Worm (Caenorhabditis elegans): ENCODE results near the gene Y69E1A.5.

Gene Y69E1A.5

DNA sequence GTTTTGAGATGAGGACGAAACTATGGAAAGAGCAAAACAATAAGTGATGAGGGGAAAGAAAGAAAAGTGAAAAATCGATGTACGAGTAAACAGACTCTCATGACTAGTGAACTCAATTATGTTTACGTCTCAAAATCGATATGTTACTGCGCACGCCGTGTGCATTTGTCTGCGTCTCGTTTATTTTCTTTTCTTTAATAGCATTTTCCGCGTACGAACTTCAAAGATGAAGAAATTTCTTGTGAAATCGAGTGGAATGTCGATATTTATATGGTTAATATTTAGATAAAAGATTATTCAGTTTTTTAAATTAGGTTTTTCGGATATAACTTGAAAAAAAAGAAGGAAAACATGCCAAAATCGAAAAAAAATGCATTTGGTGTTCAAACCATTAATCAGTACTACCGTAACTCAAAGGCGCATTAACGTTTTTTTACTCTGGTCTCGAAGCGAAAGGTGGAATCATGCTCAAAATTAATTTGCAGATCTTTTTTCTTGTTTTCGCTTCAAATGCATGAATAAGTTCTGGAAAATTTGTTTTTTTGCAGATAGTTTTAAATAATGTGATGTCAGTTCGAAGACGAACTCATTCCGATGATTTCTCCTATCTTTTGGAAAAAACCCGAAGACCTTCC, 20.4 kb downstream of the Y69E1A.5 start, which contains the start of gene fic-1 (continued):
- TF ChIP-seq nhr-77 (tag; optimal IDR thresholded peaks at IDR 0.05) (no peak), fos-1 (tag; optimal IDR thresholded peaks at IDR 0.05) (peak; percentile 19), nhr-25 (tag; optimal IDR thresholded peaks at IDR 0.05) (no peak), F13H6.1 (tag; optimal IDR thresholded peaks at IDR 0.05) (peak; percentile 44), snpc-4 (tag; optimal IDR thresholded peaks at IDR 0.05) (peak; percentile 36), nhr-129 (tag; optimal IDR thresholded peaks at IDR 0.05) (peak; percentile 81), nhr-6 (tag; optimal IDR thresholded peaks at IDR 0.05) (peak; percentile 56), skn-1 (tag; optimal IDR thresholded peaks at IDR 0.05) (peak; percentile 38)

DNA sequence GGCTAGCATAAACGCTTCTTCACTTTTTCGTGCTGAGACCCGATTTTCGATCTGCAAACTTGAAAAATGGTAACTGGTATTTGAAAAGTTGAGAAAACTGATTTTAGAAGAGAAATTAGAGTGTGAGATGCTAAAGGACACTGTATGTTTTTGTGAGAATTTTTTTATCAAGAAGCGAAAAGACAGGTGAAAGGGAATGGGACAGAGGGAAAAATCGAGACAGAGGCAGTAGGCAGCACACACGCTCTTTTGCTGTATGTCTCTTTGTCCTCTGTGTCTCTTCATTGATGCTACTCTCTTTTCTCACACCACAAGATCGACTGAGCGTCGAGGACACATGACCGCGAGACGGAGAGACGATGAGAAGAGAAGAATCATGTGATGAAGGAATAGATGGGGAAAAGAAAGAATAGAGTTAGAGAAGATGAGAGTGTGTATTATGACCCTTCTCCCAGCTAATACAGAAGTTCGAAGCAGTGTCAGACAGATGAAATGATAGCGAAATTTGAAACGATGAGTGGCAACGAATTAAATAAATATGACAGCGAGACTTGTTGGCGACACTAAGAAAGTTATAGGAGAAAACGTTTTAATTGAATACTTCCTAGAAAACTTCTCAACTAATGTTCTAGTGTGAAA, 21.5 kb downstream of the Y69E1A.5 start, which contains the start of gene lgg-2:
Gene lgg-2 (minus strand): TSS at position 51 of the 639 bp plus-strand sequence.
- peak; percentile 94 for TF ChIP-seq sem-4 (tag; optimal IDR thresholded peaks at IDR 0.05)
- TF ChIP-seq peb-1 (tag; optimal IDR thresholded peaks at IDR 0.05): no peak
- no peak for TF ChIP-seq ama-1 (optimal IDR thresholded peaks at IDR 0.05)
- peak; percentile 92 for TF ChIP-seq mab-5 (tag; optimal IDR thresholded peaks at IDR 0.05)
- peak; percentile 21 for TF ChIP-seq ceh-82 (tag; optimal IDR thresholded peaks at IDR 0.05)
- no peak for TF ChIP-seq nhr-11 (tag; optimal IDR thresholded peaks at IDR 0.05)
- no peak for TF ChIP-seq R02D3.7 (tag; optimal IDR thresholded peaks at IDR 0.05)
- TF ChIP-seq ZK546.5 (tag; optimal IDR thresholded peaks at IDR 0.05): no peak
- TF ChIP-seq lsy-2 (tag; optimal IDR thresholded peaks at IDR 0.05): peak; percentile 75 to 95
- peak; percentile 98 for TF ChIP-seq F13H6.1 (tag; optimal IDR thresholded peaks at IDR 0.05)
- no peak for TF ChIP-seq nhr-237 (tag; optimal IDR thresholded peaks at IDR 0.05)
- no peak for TF ChIP-seq ztf-1 (GFP tag; conservative IDR thresholded peaks at IDR 0.05)
- peak; percentile 99 for TF ChIP-seq blmp-1 (tag; optimal IDR thresholded peaks at IDR 0.05; ENCODE audit: insufficient read depth)
- TF ChIP-seq nhr-129 (tag; optimal IDR thresholded peaks at IDR 0.05): peak; percentile 98
- TF ChIP-seq mbf-1 (tag; optimal IDR thresholded peaks at IDR 0.05): no peak
- peak; percentile 93 for TF ChIP-seq unc-62 (GFP tag; optimal IDR thresholded peaks at IDR 0.05)
- TF ChIP-seq lin-11 (tag; optimal IDR thresholded peaks at IDR 0.05): peak; percentile 82
- peak; percentile 94 for TF ChIP-seq Y55F3AM.14 (GFP tag; optimal IDR thresholded peaks at IDR 0.05)
- no peak for TF ChIP-seq dmd-4 (tag; optimal IDR thresholded peaks at IDR 0.05)
- TF ChIP-seq nhr-12 (tag; optimal IDR thresholded peaks at IDR 0.05): peak; percentile 38
- peak; percentile 78 for TF ChIP-seq zag-1 (tag; optimal IDR thresholded peaks at IDR 0.05)
- no peak for TF ChIP-seq nhr-77 (tag; optimal IDR thresholded peaks at IDR 0.05)
- peak; percentile 52 for TF ChIP-seq skn-1 (tag; optimal IDR thresholded peaks at IDR 0.05)
- peak; percentile 79 to 97 for TF ChIP-seq mdl-1 (tag; optimal IDR thresholded peaks at IDR 0.05)
- peak; percentile 87 for TF ChIP-seq lin-13 (GFP tag; optimal IDR thresholded peaks at IDR 0.05)
- no peak for TF ChIP-seq elt-1 (tag; optimal IDR thresholded peaks at IDR 0.05)
- peak; percentile 80 for TF ChIP-seq unc-55 (GFP tag; optimal IDR thresholded peaks at IDR 0.05)
- TF ChIP-seq ztf-4 (tag; optimal IDR thresholded peaks at IDR 0.05): peak; percentile 97
- TF ChIP-seq alr-1 (tag; optimal IDR thresholded peaks at IDR 0.05): peak; percentile 56
- TF ChIP-seq nhr-10 (tag; optimal IDR thresholded peaks at IDR 0.05): peak; percentile 70
- TF ChIP-seq lin-39 (tag; optimal IDR thresholded peaks at IDR 0.05): peak; percentile 53
- peak; percentile 98 for TF ChIP-seq nhr-25 (tag; optimal IDR thresholded peaks at IDR 0.05)
- no peak for TF ChIP-seq elt-3 (tag; optimal IDR thresholded peaks at IDR 0.05)
- no peak for TF ChIP-seq nhr-23 (tag; optimal IDR thresholded peaks at IDR 0.05)
- peak; percentile 88 for TF ChIP-seq gmeb-1 (tag; optimal IDR thresholded peaks at IDR 0.05)
- peak; percentile 99 for TF ChIP-seq sma-9 (GFP tag; optimal IDR thresholded peaks at IDR 0.05)
- no peak for TF ChIP-seq sma-9 (tag; optimal IDR thresholded peaks at IDR 0.05)
- TF ChIP-seq fos-1 (tag; optimal IDR thresholded peaks at IDR 0.05): peak; percentile 97
- TF ChIP-seq nhr-21 (tag; optimal IDR thresholded peaks at IDR 0.05): peak; percentile 98
- TF ChIP-seq egl-27 (tag; optimal IDR thresholded peaks at IDR 0.05): peak; percentile 97
- TF ChIP-seq aly-2 (tag; optimal IDR thresholded peaks at IDR 0.05): no peak
- peak; percentile 98 for TF ChIP-seq nhr-6 (tag; optimal IDR thresholded peaks at IDR 0.05)
- peak; percentile 57 for TF ChIP-seq ceh-16 (tag; optimal IDR thresholded peaks at IDR 0.05)
- TF ChIP-seq snpc-4 (tag; optimal IDR thresholded peaks at IDR 0.05): peak; percentile 89
- TF ChIP-seq crh-2 (tag; optimal IDR thresholded peaks at IDR 0.05): peak; percentile 98
- TF ChIP-seq unc-39 (tag; optimal IDR thresholded peaks at IDR 0.05): no peak
- peak; percentile 98 for TF ChIP-seq sma-3 (GFP tag; optimal IDR thresholded peaks at IDR 0.05)
- TF ChIP-seq ztf-11 (tag; optimal IDR thresholded peaks at IDR 0.05): peak; percentile 4
- peak; percentile 99 for TF ChIP-seq C34F6.9 (tag; optimal IDR thresholded peaks at IDR 0.05)

Data from whole organism, L2 larva.